Fruit fly (Drosophila melanogaster) whole organism, embryonic: ENCODE results near the gene CG8560.

Experiments
- Adf1 ChIP-seq: fragments of 200-800 bp; sonication (Bioruptor generic); IDR thresholded peaks from 2 replicates; pipeline ENCODE4 v1.3.6; 2022; ENCODE audit warnings: missing biosample characterization, missing genetic modification characterization
- Atf3 ChIP-seq: fragments of 200-800 bp; sonication (Bioruptor generic); optimal IDR thresholded peaks from 3 replicates; lab custom pipeline; 2016; ENCODE audit warnings: missing biosample characterization, missing genetic modification characterization
- Blimp-1 ChIP-seq: fragments of 200-800 bp; sonication (Bioruptor generic); optimal IDR thresholded peaks from 3 replicates; lab custom pipeline; 2018; ENCODE audit warnings: missing biosample characterization, missing genetic modification characterization, mild to moderate bottlenecking, moderate library complexity, missing genetic modification reagents
- Bteb2 ChIP-seq: fragments of 200-800 bp; sonication (Bioruptor generic); optimal IDR thresholded peaks from 2 replicates; lab custom pipeline; 2016; ENCODE audit warnings: missing biosample characterization, missing genetic modification characterization
- CG12155 ChIP-seq: fragments of 200-800 bp; sonication (Bioruptor generic); optimal IDR thresholded peaks from 3 replicates; lab custom pipeline; 2016; ENCODE audit warnings: missing biosample characterization, missing genetic modification characterization
- CG1233 ChIP-seq: fragments of 200-800 bp; sonication (Bioruptor generic); optimal IDR thresholded peaks from 4 replicates; lab custom pipeline; 2018; ENCODE audit warnings: missing biosample characterization, mild to moderate bottlenecking, missing genetic modification characterization
- CG13123 ChIP-seq: fragments of 200-800 bp; sonication (Bioruptor generic); optimal IDR thresholded peaks from 2 replicates; lab custom pipeline; 2016; ENCODE audit warnings: missing biosample characterization, missing genetic modification characterization
- CG18599 ChIP-seq: fragments of 200-800 bp; sonication (Bioruptor generic); optimal IDR thresholded peaks from 3 replicates; lab custom pipeline; 2017; ENCODE audit warnings: missing biosample characterization, missing genetic modification characterization, mild to moderate bottlenecking, moderate library complexity, missing genetic modification reagents
- CG2120 ChIP-seq: fragments of 200-800 bp; sonication (Bioruptor generic); optimal IDR thresholded peaks from 3 replicates; lab custom pipeline; 2016; ENCODE audit warnings: missing biosample characterization, missing genetic modification characterization
- CG32767 ChIP-seq: fragments of 200-800 bp; sonication (Bioruptor generic); IDR thresholded peaks from 2 replicates; pipeline ENCODE4 v1.3.6; 2022; ENCODE audit warnings: missing biosample characterization, missing genetic modification characterization
- CG34422 ChIP-seq: fragments of 200-800 bp; sonication (Bioruptor generic); IDR thresholded peaks from 3 replicates; pipeline ENCODE4 v1.3.6; 2022; ENCODE audit warnings: missing biosample characterization, missing genetic modification characterization
- CG3995 ChIP-seq: fragments of 200-800 bp; sonication (Bioruptor generic); optimal IDR thresholded peaks from 3 replicates; lab custom pipeline; 2016; ENCODE audit warnings: missing biosample characterization, missing genetic modification characterization
- CG4282 ChIP-seq: fragments of 200-800 bp; sonication (Bioruptor generic); optimal IDR thresholded peaks from 2 replicates; lab custom pipeline; 2016; ENCODE audit warnings: missing biosample characterization, missing genetic modification characterization
- CG4360 ChIP-seq: fragments of 200-800 bp; sonication (Bioruptor generic); IDR thresholded peaks from 2 replicates; pipeline ENCODE4 v1.3.6; 2022; ENCODE audit warnings: missing biosample characterization, missing genetic modification characterization
- CG4820 ChIP-seq: fragments of 200-800 bp; sonication (Bioruptor generic); optimal IDR thresholded peaks from 3 replicates; lab custom pipeline; 2016; ENCODE audit warnings: missing biosample characterization, missing genetic modification characterization
- CG5180 ChIP-seq: fragments of 200-800 bp; sonication (Bioruptor generic); optimal IDR thresholded peaks from 3 replicates; lab custom pipeline; 2017; ENCODE audit warnings: missing biosample characterization, missing genetic modification characterization, mild to moderate bottlenecking, moderate library complexity, missing genetic modification reagents
- CG6791 ChIP-seq: fragments of 200-800 bp; sonication (Bioruptor generic); IDR thresholded peaks from 3 replicates; pipeline ENCODE4 v1.3.6; 2022; ENCODE audit warnings: missing biosample characterization, missing genetic modification characterization; ENCODE audit not compliant: partially characterized antibody
- CG7271 ChIP-seq: fragments of 200-800 bp; sonication (Bioruptor generic); optimal IDR thresholded peaks from 2 replicates; lab custom pipeline; 2018; ENCODE audit warnings: missing biosample characterization, mild to moderate bottlenecking, missing genetic modification characterization, moderate library complexity
- CG8924 ChIP-seq: fragments of 200-800 bp; optimal IDR thresholded peaks from 3 replicates; lab custom pipeline; 2019; ENCODE audit warnings: missing biosample characterization, mild to moderate bottlenecking, missing genetic modification characterization, moderate library complexity
- CTCF ChIP-seq: fragments of 200-800 bp; sonication (Bioruptor generic); optimal IDR thresholded peaks from 2 replicates; lab custom pipeline; 2017; ENCODE audit warnings: missing biosample characterization, mild to moderate bottlenecking, missing genetic modification characterization, moderate library complexity
- CoRest ChIP-seq: fragments of 200-800 bp; sonication (Bioruptor generic); optimal IDR thresholded peaks from 3 replicates; lab custom pipeline; 2018; ENCODE audit warnings: missing biosample characterization, mild to moderate bottlenecking, missing genetic modification characterization, moderate library complexity
- Dbx ChIP-seq: fragments of 200-800 bp; sonication (Bioruptor generic); IDR thresholded peaks from 3 replicates; pipeline ENCODE4 v1.3.6; 2022; ENCODE audit warnings: missing biosample characterization, missing genetic modification characterization
- Deaf1 ChIP-seq: fragments of 200-800 bp; optimal IDR thresholded peaks from 3 replicates; lab custom pipeline; 2019; ENCODE audit warnings: missing biosample characterization, mild to moderate bottlenecking, missing genetic modification characterization, moderate library complexity
- Dek ChIP-seq: fragments of 200-800 bp; sonication (Bioruptor generic); optimal IDR thresholded peaks from 3 replicates; lab custom pipeline; 2019; ENCODE audit warnings: missing biosample characterization, mild to moderate bottlenecking, missing genetic modification characterization, moderate library complexity
- ERR ChIP-seq: fragments of 200-800 bp; sonication (Bioruptor generic); optimal IDR thresholded peaks from 2 replicates; lab custom pipeline; 2016; ENCODE audit warnings: missing biosample characterization, missing genetic modification characterization
- Gsc ChIP-seq: fragments of 200-800 bp; sonication (Bioruptor generic); IDR thresholded peaks from 2 replicates; pipeline ENCODE4 v1.3.6; 2022; ENCODE audit warnings: missing biosample characterization, missing genetic modification characterization
- Gug ChIP-seq: fragments of 200-800 bp; sonication (Bioruptor generic); IDR thresholded peaks from 4 replicates; pipeline ENCODE4 v1.3.6; 2022; ENCODE audit warnings: missing biosample characterization, missing genetic modification characterization
- H2.0 ChIP-seq: fragments of 200-800 bp; sonication (Bioruptor generic); IDR thresholded peaks from 2 replicates; pipeline ENCODE4 v1.3.6; 2022; ENCODE audit warnings: missing biosample characterization, missing genetic modification characterization
- HHEX ChIP-seq: fragments of 200-800 bp; sonication (Bioruptor generic); optimal IDR thresholded peaks from 3 replicates; lab custom pipeline; 2017; ENCODE audit warnings: missing biosample characterization, mild to moderate bottlenecking, missing genetic modification characterization, missing genetic modification reagents
- Nf-YA ChIP-seq: fragments of 200-800 bp; sonication (Bioruptor generic); IDR thresholded peaks from 2 replicates; pipeline ENCODE4 v1.3.6; 2022; ENCODE audit warnings: missing biosample characterization, missing genetic modification characterization
- Sox102F ChIP-seq: fragments of 200-800 bp; sonication (Bioruptor generic); optimal IDR thresholded peaks from 2 replicates; lab custom pipeline; 2018; ENCODE audit warnings: missing biosample characterization, mild to moderate bottlenecking, missing genetic modification characterization, moderate library complexity
- abd-A ChIP-seq: fragments of 200-800 bp; sonication (Bioruptor generic); optimal IDR thresholded peaks from 3 replicates; lab custom pipeline; 2019; ENCODE audit warnings: missing biosample characterization, mild to moderate bottlenecking, missing genetic modification characterization, moderate library complexity
- bbx ChIP-seq: fragments of 200-800 bp; sonication (Bioruptor generic); IDR thresholded peaks from 2 replicates; pipeline ENCODE4 v1.3.6; 2022; ENCODE audit warnings: missing biosample characterization, missing genetic modification characterization; ENCODE audit not compliant: partially characterized antibody
- cato ChIP-seq: fragments of 200-800 bp; sonication (Bioruptor generic); optimal IDR thresholded peaks from 2 replicates; lab custom pipeline; 2016; ENCODE audit warnings: missing biosample characterization, missing genetic modification characterization, borderline replicate concordance
- disco-r ChIP-seq: fragments of 200-800 bp; sonication (Bioruptor generic); optimal IDR thresholded peaks from 2 replicates; lab custom pipeline; 2016; ENCODE audit warnings: missing biosample characterization, missing genetic modification characterization
- en ChIP-seq: fragments of 200-800 bp; sonication (Bioruptor generic); optimal IDR thresholded peaks from 2 replicates; lab custom pipeline; 2016; ENCODE audit warnings: missing biosample characterization, missing genetic modification characterization
- gsb-n ChIP-seq: fragments of 200-800 bp; sonication (Bioruptor generic); optimal IDR thresholded peaks from 3 replicates; lab custom pipeline; 2018; ENCODE audit warnings: missing biosample characterization, mild to moderate bottlenecking, missing genetic modification characterization
- hbn ChIP-seq: fragments of 200-800 bp; sonication (Bioruptor generic); IDR thresholded peaks from 2 replicates; pipeline ENCODE4 v1.3.6; 2022; ENCODE audit warnings: missing biosample characterization, missing genetic modification characterization; ENCODE audit not compliant: partially characterized antibody
- hkb ChIP-seq, 2 experiments: fragments of 200-800 bp in 1 of 2; fragments of >200 bp in 1 of 2; sonication (Bioruptor generic) in 1 of 2; IDR thresholded peaks in 1 of 2; optimal IDR thresholded peaks in 1 of 2; 2 replicates each; pipeline versions ENCODE4 v1.3.6 to Lab custom; 2017 to 2022; ENCODE audit warnings: missing biosample characterization in 1 of 2, missing genetic modification characterization in 1 of 2
- jing ChIP-seq: fragments of 200-800 bp; sonication (Bioruptor generic); optimal IDR thresholded peaks from 2 replicates; lab custom pipeline; 2018; ENCODE audit warnings: missing biosample characterization, mild to moderate bottlenecking, missing genetic modification characterization
- kni ChIP-seq: fragments of 200-800 bp; sonication (Bioruptor generic); optimal IDR thresholded peaks from 3 replicates; lab custom pipeline; 2017; ENCODE audit warnings: mild to moderate bottlenecking, missing biosample characterization, missing genetic modification reagents, missing genetic modification characterization
- otp ChIP-seq: fragments of 200-800 bp; sonication (Bioruptor generic); IDR thresholded peaks from 3 replicates; pipeline ENCODE4, ENCODE4 v1.3.6; 2022; ENCODE audit warnings: missing biosample characterization, missing genetic modification characterization
- peb ChIP-seq: fragments of 200-800 bp; sonication (Bioruptor generic); IDR thresholded peaks from 2 replicates; pipeline ENCODE4 v1.3.6; 2022; ENCODE audit warnings: missing biosample characterization, missing genetic modification characterization
- prd ChIP-seq, 3 experiments: fragments of >200 bp in 2 of 3; fragments of 200-800 bp in 1 of 3; sonication (Bioruptor generic) in 1 of 3; optimal IDR thresholded peaks in 2 of 3; IDR thresholded peaks in 1 of 3; 2 replicates in 2 of 3; 3 replicates in 1 of 3; pipeline versions ENCODE4 v1.3.6 to Lab custom; 2017 to 2022; ENCODE audit warnings: missing biosample characterization in 1 of 3, missing genetic modification characterization in 1 of 3
- pros ChIP-seq: fragments of 200-800 bp; sonication (Bioruptor generic); optimal IDR thresholded peaks from 3 replicates; lab custom pipeline; 2019; ENCODE audit warnings: missing biosample characterization, mild to moderate bottlenecking, missing genetic modification characterization, moderate library complexity
- slou ChIP-seq: fragments of 200-800 bp; sonication (Bioruptor generic); optimal IDR thresholded peaks from 3 replicates; lab custom pipeline; 2016; ENCODE audit warnings: missing biosample characterization, missing genetic modification characterization
- stc ChIP-seq: fragments of 200-800 bp; sonication (Bioruptor generic); IDR thresholded peaks from 2 replicates; pipeline ENCODE4 v1.3.6; 2022; ENCODE audit warnings: missing biosample characterization, missing genetic modification characterization
- usp ChIP-seq: fragments of >200 bp; optimal IDR thresholded peaks from 2 replicates; lab custom pipeline; 2017; ENCODE audit warnings: missing biosample characterization, missing genetic modification characterization
- yki ChIP-seq: fragments of >200 bp; optimal IDR thresholded peaks from 3 replicates; lab custom pipeline; 2018

The CG8560 gene

DNA sequence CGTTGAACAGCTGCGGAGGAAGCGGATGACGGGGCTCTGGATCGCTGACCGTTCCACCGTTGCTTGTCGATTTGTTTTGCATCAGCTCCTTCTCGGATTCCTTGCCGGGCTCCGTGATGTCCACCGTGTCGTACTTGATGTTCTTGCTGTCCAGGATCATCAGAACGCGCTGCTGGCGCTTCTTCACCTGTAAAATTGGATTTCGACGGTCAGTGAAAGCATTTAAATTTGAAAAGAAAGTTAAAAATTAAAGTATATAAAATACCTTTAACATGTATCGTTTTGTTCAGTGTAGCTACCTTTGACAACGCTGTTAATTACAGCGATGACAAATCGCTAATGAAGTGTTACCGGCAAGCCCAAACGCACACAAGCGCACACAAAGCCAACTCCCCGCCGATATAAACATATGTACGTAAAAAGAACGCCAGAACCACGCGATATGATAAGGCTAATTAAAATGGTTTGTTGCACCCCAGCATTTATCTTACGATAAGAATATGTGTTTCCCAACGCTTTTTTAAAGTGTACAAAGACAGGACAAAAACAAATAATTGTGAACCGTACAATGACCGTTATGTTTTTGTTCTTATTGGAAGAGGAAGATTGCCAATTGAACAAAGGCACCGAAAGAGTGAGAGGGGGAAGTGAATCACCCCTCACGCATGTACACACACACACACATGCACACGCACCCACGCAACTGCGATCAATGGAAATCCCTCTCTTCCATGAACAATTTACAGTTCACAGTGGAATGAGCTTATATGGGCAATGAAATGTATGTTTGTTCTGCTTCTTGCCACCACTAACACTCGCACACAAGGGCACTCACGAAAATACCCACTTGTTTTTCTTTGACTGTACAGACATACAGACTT is 35.9 kb downstream of the CG8560 start (continued):
- no peak for TF ChIP-seq Nf-YA (GFP tag; lab: Robert Waterston, UW)
- TF ChIP-seq stc (GFP tag; lab: Robert Waterston, UW), result 0 out of 2 replicates have a peak, but pooled peaks have one; percentile 38
- TF ChIP-seq otp, result no peak
- TF ChIP-seq Blimp-1 (GFP tag; lab: Kevin White, UChicago), result peak; percentile 16
- no peak for TF ChIP-seq bbx (GFP tag; lab: Robert Waterston, UW)
- peak; percentile 42 for TF ChIP-seq CG8924 (tag; lab: Kevin White, UChicago)
- TF ChIP-seq Gug (GFP tag; lab: Robert Waterston, UW), result no peak
- TF ChIP-seq CG1233 (GFP tag; lab: Kevin White, UChicago), result no peak
- TF ChIP-seq CG7271 (tag; lab: Kevin White, UChicago), result no peak
- TF ChIP-seq Bteb2, result no peak
- no peak for TF ChIP-seq CoRest (tag; lab: Kevin White, UChicago)
- 0 out of 3 replicates have a peak, but pooled peaks have one; percentile 5 for TF ChIP-seq Dbx (GFP tag; lab: Robert Waterston, UW)
- TF ChIP-seq jing (GFP tag; lab: Kevin White, UChicago), result no peak
- no peak for TF ChIP-seq cato (GFP tag; lab: Kevin White, UChicago)
- TF ChIP-seq CG2120 (GFP tag; lab: Kevin White, UChicago), result peak; percentile 59
- peak; percentile 52 for TF ChIP-seq kni (GFP tag; lab: Kevin White, UChicago)
- peak; percentile 72 for TF ChIP-seq abd-A (tag; lab: Kevin White, UChicago)
- TF ChIP-seq gsb-n (tag; lab: Kevin White, UChicago), result no peak
- TF ChIP-seq peb, result no peak
- no peak for TF ChIP-seq CG3995 (GFP tag; lab: Kevin White, UChicago)
- TF ChIP-seq slou (GFP tag; lab: Kevin White, UChicago), result no peak
- peak; percentile 53 for TF ChIP-seq CG18599 (GFP tag; lab: Kevin White, UChicago)
- TF ChIP-seq HHEX (GFP tag; lab: Kevin White, UChicago), result peak; percentile 57
- no peak for TF ChIP-seq usp (GFP tag; lab: Kevin White, UChicago)
- no peak for TF ChIP-seq CG4820
- no peak for TF ChIP-seq Sox102F (GFP tag; lab: Kevin White, UChicago)
- no peak for TF ChIP-seq yki (lab: Kevin White, UChicago)
- no peak for TF ChIP-seq disco-r (GFP tag; lab: Kevin White, UChicago)
- no peak for TF ChIP-seq ERR (GFP tag; lab: Kevin White, UChicago)
- no peak for TF ChIP-seq CG5180 (GFP tag; lab: Kevin White, UChicago)
- TF ChIP-seq prd (optimal IDR thresholded peaks at IDR 0.05; lab: Kevin White, UChicago), result no peak
- TF ChIP-seq prd (GFP tag; IDR thresholded peaks at IDR 0.05; lab: Robert Waterston, UW), result no peak
- TF ChIP-seq Adf1 (GFP tag; lab: Robert Waterston, UW), result no peak
- peak; percentile 42; the same call in 1 of the 2 replicates for TF ChIP-seq CG32767
- TF ChIP-seq CTCF (GFP tag; lab: Kevin White, UChicago), result peak; percentile 39
- no peak for TF ChIP-seq H2.0 (GFP tag; lab: Robert Waterston, UW)
- no peak for TF ChIP-seq CG6791 (GFP tag; lab: Robert Waterston, UW)
- no peak for TF ChIP-seq Atf3 (GFP tag; lab: Kevin White, UChicago)
- peak; percentile 5 for TF ChIP-seq Dek (tag; lab: Kevin White, UChicago)
- no peak for TF ChIP-seq CG12155 (GFP tag; lab: Kevin White, UChicago)
- no peak for TF ChIP-seq CG4282
- peak; percentile 47; the same call in 1 of the 3 replicates for TF ChIP-seq CG34422
- TF ChIP-seq pros (GFP tag; lab: Kevin White, UChicago), result peak; percentile 70
- no peak for TF ChIP-seq Deaf1 (tag; lab: Kevin White, UChicago)
- TF ChIP-seq CG13123, result no peak
- no peak for TF ChIP-seq Gsc (GFP tag; lab: Robert Waterston, UW)
- no peak for TF ChIP-seq hkb (optimal IDR thresholded peaks at IDR 0.05; lab: Kevin White, UChicago)
- TF ChIP-seq hkb (GFP tag; IDR thresholded peaks at IDR 0.05; lab: Robert Waterston, UW), result peak; percentile 43
- TF ChIP-seq CG4360 (GFP tag; lab: Robert Waterston, UW), result no peak
- no peak for TF ChIP-seq hbn (GFP tag; lab: Robert Waterston, UW)
- peak; percentile 9 for TF ChIP-seq en (GFP tag; lab: Kevin White, UChicago)
